Fruit fly (Drosophila melanogaster) whole organism, embryonic: Measurements from ENCODE around the gene Fibp.

Experiments used
- Aef1 ChIP-seq: fragments of 200-800 bp; sonication (Bioruptor generic); IDR thresholded peaks from 3 replicates; pipeline ENCODE4 v1.3.6; 2022; ENCODE audit warnings: missing biosample characterization, missing genetic modification characterization
- Awh ChIP-seq: fragments of 200-800 bp; sonication (Bioruptor generic); IDR thresholded peaks from 2 replicates; pipeline ENCODE4, ENCODE4 v1.3.6; 2022; ENCODE audit warnings: missing biosample characterization, missing genetic modification characterization
- CG10209 ChIP-seq: fragments of 200-800 bp; sonication (Bioruptor generic); optimal IDR thresholded peaks from 3 replicates; lab custom pipeline; 2017; ENCODE audit warnings: missing biosample characterization, mild to moderate bottlenecking, missing genetic modification characterization, missing genetic modification reagents
- CG10321 ChIP-seq: fragments of 200-800 bp; sonication (Bioruptor generic); IDR thresholded peaks from 2 replicates; pipeline ENCODE4 v1.3.6; 2022; ENCODE audit warnings: missing biosample characterization, missing genetic modification characterization
- CG10462 ChIP-seq: fragments of 200-800 bp; sonication (Bioruptor generic); optimal IDR thresholded peaks from 2 replicates; lab custom pipeline; 2016; ENCODE audit warnings: missing biosample characterization, missing genetic modification characterization
- CG13123 ChIP-seq: fragments of 200-800 bp; sonication (Bioruptor generic); optimal IDR thresholded peaks from 2 replicates; lab custom pipeline; 2016; ENCODE audit warnings: missing biosample characterization, missing genetic modification characterization
- CG13296 ChIP-seq: fragments of 200-800 bp; sonication (Bioruptor generic); optimal IDR thresholded peaks from 3 replicates; lab custom pipeline; 2018; ENCODE audit warnings: missing biosample characterization, mild to moderate bottlenecking, missing genetic modification characterization
- CG14014 ChIP-seq: fragments of 200-800 bp; sonication (Bioruptor generic); IDR thresholded peaks from 2 replicates; pipeline ENCODE4 v1.3.6; 2022; ENCODE audit warnings: missing biosample characterization, missing genetic modification characterization
- CG14050 ChIP-seq: fragments of 200-800 bp; sonication (Bioruptor generic); IDR thresholded peaks from 3 replicates; pipeline ENCODE4 v1.3.6; 2022; ENCODE audit warnings: missing biosample characterization, missing genetic modification characterization
- CG17328 ChIP-seq: fragments of 200-800 bp; sonication (Bioruptor generic); IDR thresholded peaks from 2 replicates; pipeline ENCODE4 v1.3.6; 2022; ENCODE audit warnings: missing biosample characterization, missing genetic modification characterization
- CG2120 ChIP-seq: fragments of 200-800 bp; sonication (Bioruptor generic); optimal IDR thresholded peaks from 3 replicates; lab custom pipeline; 2016; ENCODE audit warnings: missing biosample characterization, missing genetic modification characterization
- CG3163 ChIP-seq: fragments of 200-800 bp; sonication (Bioruptor generic); optimal IDR thresholded peaks from 3 replicates; lab custom pipeline; 2016; ENCODE audit warnings: missing biosample characterization, missing genetic modification characterization
- CG3838 ChIP-seq: fragments of 200-800 bp; sonication (Bioruptor generic); optimal IDR thresholded peaks from 3 replicates; lab custom pipeline; 2016; ENCODE audit warnings: missing biosample characterization, missing genetic modification characterization
- CG42726 ChIP-seq: fragments of 200-800 bp; sonication (Bioruptor generic); IDR thresholded peaks from 2 replicates; pipeline ENCODE4 v1.3.6; 2022; ENCODE audit warnings: missing biosample characterization, missing genetic modification characterization; ENCODE audit not compliant: partially characterized antibody
- CG4730 ChIP-seq: fragments of 200-800 bp; sonication (Bioruptor generic); IDR thresholded peaks from 2 replicates; pipeline ENCODE4 v1.3.6; 2022; ENCODE audit warnings: missing biosample characterization, missing genetic modification characterization
- CG5953 ChIP-seq: fragments of 200-800 bp; sonication (Bioruptor generic); IDR thresholded peaks from 2 replicates; pipeline ENCODE4 v1.3.6; 2022; ENCODE audit warnings: missing biosample characterization, missing genetic modification characterization
- CG8924 ChIP-seq: fragments of 200-800 bp; optimal IDR thresholded peaks from 3 replicates; lab custom pipeline; 2019; ENCODE audit warnings: missing biosample characterization, mild to moderate bottlenecking, missing genetic modification characterization, moderate library complexity
- CG9215 ChIP-seq: fragments of 200-800 bp; sonication (Bioruptor generic); IDR thresholded peaks from 2 replicates; pipeline ENCODE4 v1.3.6; 2022; ENCODE audit warnings: missing biosample characterization, missing genetic modification characterization
- Lhr ChIP-seq: fragments of 200-800 bp; sonication (Bioruptor generic); optimal IDR thresholded peaks from 3 replicates; lab custom pipeline; 2017; ENCODE audit warnings: mild to moderate bottlenecking, missing biosample characterization, missing genetic modification reagents, missing genetic modification characterization
- Med ChIP-seq: fragments of 200-800 bp; sonication (Bioruptor generic); peaks from one replicate; lab custom pipeline; 2016; ENCODE audit warnings: missing biosample characterization, missing genetic modification characterization, mild to moderate bottlenecking, inconsistent platforms, moderate library complexity
- NC2α ChIP-seq: fragments of 200-800 bp; sonication (Bioruptor generic); optimal IDR thresholded peaks from 2 replicates; lab custom pipeline; 2016; ENCODE audit warnings: missing biosample characterization, missing genetic modification characterization
- Side ChIP-seq: fragments of 200-800 bp; sonication (Bioruptor generic); optimal IDR thresholded peaks from 2 replicates; lab custom pipeline; 2016; ENCODE audit warnings: missing biosample characterization, missing genetic modification characterization
- Sin3A ChIP-seq: fragments of >200 bp; optimal IDR thresholded peaks from 2 replicates; lab custom pipeline; 2018
- Sox102F ChIP-seq: fragments of 200-800 bp; sonication (Bioruptor generic); optimal IDR thresholded peaks from 2 replicates; lab custom pipeline; 2018; ENCODE audit warnings: missing biosample characterization, mild to moderate bottlenecking, missing genetic modification characterization, moderate library complexity
- Stat92E ChIP-seq, 3 experiments: fragments of >200 bp in 2 of 3; fragments of 200-800 bp in 1 of 3; sonication (Bioruptor generic) in 1 of 3; optimal IDR thresholded peaks; 2 replicates each; lab custom pipeline; 2017 to 2019; ENCODE audit warnings: missing biosample characterization in 3 of 3, missing genetic modification characterization in 3 of 3, mild to moderate bottlenecking in 1 of 3, moderate library complexity in 1 of 3
- Tbp ChIP-seq: fragments of >200 bp; optimal IDR thresholded peaks from 2 replicates; lab custom pipeline; 2018; ENCODE audit warnings: missing biosample characterization, missing genetic modification characterization
- Trl ChIP-seq, 3 experiments: fragments of >200 bp in 2 of 3; fragments of 200-800 bp in 1 of 3; sonication (Bioruptor generic) in 1 of 3; optimal IDR thresholded peaks; 2 replicates in 1 of 3; 3 replicates in 2 of 3; lab custom pipeline; 2016 to 2017; ENCODE audit warnings: missing biosample characterization in 1 of 3, missing genetic modification characterization in 1 of 3
- Xbp1 ChIP-seq: fragments of 200-800 bp; sonication (Bioruptor generic); optimal IDR thresholded peaks from 3 replicates; lab custom pipeline; 2016; ENCODE audit warnings: missing biosample characterization, mild to moderate bottlenecking, missing genetic modification characterization
- amos ChIP-seq: fragments of 200-800 bp; sonication (Bioruptor generic); IDR thresholded peaks from 2 replicates; pipeline ENCODE4 v1.3.6; 2022; ENCODE audit warnings: missing biosample characterization, missing genetic modification characterization; ENCODE audit not compliant: partially characterized antibody
- ap ChIP-seq: fragments of 200-800 bp; sonication (Bioruptor generic); IDR thresholded peaks from 2 replicates; pipeline ENCODE4 v1.3.6; 2022; ENCODE audit warnings: missing biosample characterization, missing genetic modification characterization
- ash1 ChIP-seq: fragments of 200-800 bp; sonication (Bioruptor generic); optimal IDR thresholded peaks from 2 replicates; lab custom pipeline; 2018; ENCODE audit warnings: missing biosample characterization, mild to moderate bottlenecking, missing genetic modification characterization
- ato ChIP-seq: fragments of 200-800 bp; sonication (Bioruptor generic); IDR thresholded peaks from 2 replicates; pipeline ENCODE4 v1.3.6; 2022; ENCODE audit warnings: missing biosample characterization, missing genetic modification characterization; ENCODE audit not compliant: partially characterized antibody
- br ChIP-seq: fragments of >200 bp; optimal IDR thresholded peaks from 2 replicates; lab custom pipeline; 2017
- ci ChIP-seq: fragments of 200-800 bp; sonication (Bioruptor generic); IDR thresholded peaks from 3 replicates; pipeline ENCODE4 v1.3.6; 2022; ENCODE audit warnings: missing biosample characterization, missing genetic modification characterization
- dmrt11E ChIP-seq: fragments of 200-800 bp; sonication (Bioruptor generic); optimal IDR thresholded peaks from 3 replicates; lab custom pipeline; 2018; ENCODE audit warnings: missing biosample characterization, mild to moderate bottlenecking, missing genetic modification characterization, moderate library complexity
- ems ChIP-seq: fragments of 200-800 bp; sonication (Bioruptor generic); optimal IDR thresholded peaks from 3 replicates; lab custom pipeline; 2016; ENCODE audit warnings: missing biosample characterization, missing genetic modification characterization
- ewg ChIP-seq: fragments of 200-800 bp; sonication (Bioruptor generic); optimal IDR thresholded peaks from 3 replicates; lab custom pipeline; 2017; ENCODE audit warnings: mild to moderate bottlenecking, missing biosample characterization, missing genetic modification reagents, missing genetic modification characterization
- gfzf ChIP-seq: fragments of 200-800 bp; sonication (Bioruptor generic); optimal IDR thresholded peaks from 2 replicates; lab custom pipeline; 2016; ENCODE audit warnings: missing biosample characterization, mild to moderate bottlenecking, missing genetic modification characterization, moderate library complexity
- hkb ChIP-seq, 2 experiments: fragments of 200-800 bp in 1 of 2; fragments of >200 bp in 1 of 2; sonication (Bioruptor generic) in 1 of 2; IDR thresholded peaks in 1 of 2; optimal IDR thresholded peaks in 1 of 2; 2 replicates each; pipeline versions ENCODE4 v1.3.6 to Lab custom; 2017 to 2022; ENCODE audit warnings: missing biosample characterization in 1 of 2, missing genetic modification characterization in 1 of 2
- ind ChIP-seq: fragments of 200-800 bp; sonication (Bioruptor generic); optimal IDR thresholded peaks from 3 replicates; lab custom pipeline; 2016; ENCODE audit warnings: missing biosample characterization, missing genetic modification characterization
- lab ChIP-seq: fragments of 200-800 bp; sonication (Bioruptor generic); optimal IDR thresholded peaks from 3 replicates; lab custom pipeline; 2017; ENCODE audit warnings: missing biosample characterization, missing genetic modification characterization, mild to moderate bottlenecking, moderate library complexity, missing genetic modification reagents
- mirr ChIP-seq: fragments of 200-800 bp; sonication (Bioruptor generic); optimal IDR thresholded peaks from 3 replicates; lab custom pipeline; 2018; ENCODE audit warnings: missing biosample characterization, mild to moderate bottlenecking, missing genetic modification characterization
- otp ChIP-seq: fragments of 200-800 bp; sonication (Bioruptor generic); IDR thresholded peaks from 3 replicates; pipeline ENCODE4, ENCODE4 v1.3.6; 2022; ENCODE audit warnings: missing biosample characterization, missing genetic modification characterization
- peb ChIP-seq: fragments of 200-800 bp; sonication (Bioruptor generic); IDR thresholded peaks from 2 replicates; pipeline ENCODE4 v1.3.6; 2022; ENCODE audit warnings: missing biosample characterization, missing genetic modification characterization
- prd ChIP-seq, 3 experiments: fragments of >200 bp in 2 of 3; fragments of 200-800 bp in 1 of 3; sonication (Bioruptor generic) in 1 of 3; optimal IDR thresholded peaks in 2 of 3; IDR thresholded peaks in 1 of 3; 2 replicates in 2 of 3; 3 replicates in 1 of 3; pipeline versions ENCODE4 v1.3.6 to Lab custom; 2017 to 2022; ENCODE audit warnings: missing biosample characterization in 1 of 3, missing genetic modification characterization in 1 of 3
- psq ChIP-seq: fragments of 200-800 bp; sonication (Bioruptor generic); optimal IDR thresholded peaks from 2 replicates; lab custom pipeline; 2017; ENCODE audit warnings: missing biosample characterization, missing genetic modification characterization
- pum ChIP-seq: fragments of 200-800 bp; sonication (Bioruptor generic); optimal IDR thresholded peaks from 2 replicates; lab custom pipeline; 2016; ENCODE audit warnings: missing biosample characterization, missing genetic modification characterization
- sima ChIP-seq: fragments of 200-800 bp; sonication (Bioruptor generic); optimal IDR thresholded peaks from 2 replicates; lab custom pipeline; 2016; ENCODE audit warnings: missing biosample characterization, missing genetic modification characterization
- stc ChIP-seq: fragments of 200-800 bp; sonication (Bioruptor generic); IDR thresholded peaks from 2 replicates; pipeline ENCODE4 v1.3.6; 2022; ENCODE audit warnings: missing biosample characterization, missing genetic modification characterization
- usp ChIP-seq: fragments of >200 bp; optimal IDR thresholded peaks from 2 replicates; lab custom pipeline; 2017; ENCODE audit warnings: missing biosample characterization, missing genetic modification characterization
- wor ChIP-seq: fragments of 200-800 bp; sonication (Bioruptor generic); IDR thresholded peaks from 2 replicates; pipeline ENCODE4 v1.3.6; 2022; ENCODE audit warnings: missing biosample characterization, missing genetic modification characterization

Gene Fibp

dm6 chr3L:19861215-19861614 is 43.4 kb upstream of the Fibp start (continued):
- no peak for TF ChIP-seq CG10462
- no peak for TF ChIP-seq Side (GFP tag; lab: Kevin White, UChicago)
- no peak for TF ChIP-seq Lhr
- peak; percentile 66 for TF ChIP-seq ci (GFP tag; lab: Robert Waterston, UW)
- TF ChIP-seq ewg (GFP tag; lab: Kevin White, UChicago): no peak
- 0 out of 2 replicates have a peak, but pooled peaks have one; percentile 16 for TF ChIP-seq CG10321 (GFP tag; lab: Robert Waterston, UW)
- no peak for TF ChIP-seq ap
- no peak for TF ChIP-seq hkb (optimal IDR thresholded peaks at IDR 0.05; lab: Kevin White, UChicago)
- TF ChIP-seq hkb (GFP tag; IDR thresholded peaks at IDR 0.05; lab: Robert Waterston, UW): no peak
- TF ChIP-seq CG2120: peak; percentile 36
- no peak for TF ChIP-seq CG4730 (GFP tag; lab: Robert Waterston, UW)
- no peak for TF ChIP-seq CG17328 (GFP tag; lab: Robert Waterston, UW)
- no peak for TF ChIP-seq CG9215 (GFP tag; lab: Robert Waterston, UW)
- no peak for TF ChIP-seq CG8924
- TF ChIP-seq CG3838 (GFP tag; lab: Kevin White, UChicago): no peak
- TF ChIP-seq psq: no peak
- no peak for TF ChIP-seq br (lab: Kevin White, UChicago)
- TF ChIP-seq ind (GFP tag; lab: Kevin White, UChicago): no peak
- no peak for TF ChIP-seq otp (GFP tag; lab: Robert Waterston, UW)
- TF ChIP-seq CG10209: peak; percentile 24
- TF ChIP-seq wor (GFP tag; lab: Robert Waterston, UW): no peak
- TF ChIP-seq amos (GFP tag; lab: Robert Waterston, UW): peak; percentile 33; the same call in 1 of the 2 replicates
- TF ChIP-seq CG5953 (GFP tag; lab: Robert Waterston, UW): no peak
- TF ChIP-seq Xbp1 (GFP tag; lab: Kevin White, UChicago): peak; percentile 9
- TF ChIP-seq CG3163: no peak
- TF ChIP-seq dmrt11E (tag; lab: Kevin White, UChicago): no peak
- no peak for TF ChIP-seq Aef1 (GFP tag; lab: Robert Waterston, UW)
- no peak for TF ChIP-seq prd (optimal IDR thresholded peaks at IDR 0.05; lab: Kevin White, UChicago)
- no peak for TF ChIP-seq prd (GFP tag; IDR thresholded peaks at IDR 0.05; lab: Robert Waterston, UW)
- no peak for TF ChIP-seq Sin3A (lab: Kevin White, UChicago)
- peak; percentile 38 for TF ChIP-seq mirr (GFP tag; lab: Kevin White, UChicago)
- peak; percentile 38 for TF ChIP-seq lab
- peak; percentile 8 for TF ChIP-seq CG13296
- no peak for TF ChIP-seq pum (GFP tag; lab: Kevin White, UChicago)
- TF ChIP-seq Med (GFP tag; lab: Kevin White, UChicago): peak; percentile 76
- no peak for TF ChIP-seq ato (GFP tag; lab: Robert Waterston, UW)
- TF ChIP-seq Stat92E (GFP tag; optimal IDR thresholded peaks at IDR 0.05; lab: Kevin White, UChicago): peak in 1 of 3 experiments; percentile 98
- no peak for TF ChIP-seq NC2α (GFP tag; lab: Kevin White, UChicago)
- no peak for TF ChIP-seq CG14014 (GFP tag; lab: Robert Waterston, UW)
- no peak for TF ChIP-seq sima (GFP tag; lab: Kevin White, UChicago)
- TF ChIP-seq ash1: no peak
- no peak for TF ChIP-seq Awh
- TF ChIP-seq CG13123 (GFP tag; lab: Kevin White, UChicago): no peak
- TF ChIP-seq ems (GFP tag; lab: Kevin White, UChicago): no peak
- 0 out of 2 replicates have a peak, but pooled peaks have one; percentile 25 for TF ChIP-seq stc (GFP tag; lab: Robert Waterston, UW)
- no peak for TF ChIP-seq usp (GFP tag; lab: Kevin White, UChicago)
- no peak for TF ChIP-seq CG14050
- TF ChIP-seq Tbp (GFP tag; lab: Kevin White, UChicago): no peak
- TF ChIP-seq CG42726 (GFP tag; lab: Robert Waterston, UW): no peak
- no peak for TF ChIP-seq Trl (optimal IDR thresholded peaks at IDR 0.05; lab: Kevin White, UChicago)
- no peak for TF ChIP-seq Trl (GFP tag; optimal IDR thresholded peaks at IDR 0.05; lab: Kevin White, UChicago)
- no peak for TF ChIP-seq peb
- no peak for TF ChIP-seq Sox102F (GFP tag; lab: Kevin White, UChicago)
- TF ChIP-seq gfzf (GFP tag; lab: Kevin White, UChicago): peak; percentile 51
